Worm (Caenorhabditis elegans): ENCODE measurements around the gene F44B9.2.

DNA sequence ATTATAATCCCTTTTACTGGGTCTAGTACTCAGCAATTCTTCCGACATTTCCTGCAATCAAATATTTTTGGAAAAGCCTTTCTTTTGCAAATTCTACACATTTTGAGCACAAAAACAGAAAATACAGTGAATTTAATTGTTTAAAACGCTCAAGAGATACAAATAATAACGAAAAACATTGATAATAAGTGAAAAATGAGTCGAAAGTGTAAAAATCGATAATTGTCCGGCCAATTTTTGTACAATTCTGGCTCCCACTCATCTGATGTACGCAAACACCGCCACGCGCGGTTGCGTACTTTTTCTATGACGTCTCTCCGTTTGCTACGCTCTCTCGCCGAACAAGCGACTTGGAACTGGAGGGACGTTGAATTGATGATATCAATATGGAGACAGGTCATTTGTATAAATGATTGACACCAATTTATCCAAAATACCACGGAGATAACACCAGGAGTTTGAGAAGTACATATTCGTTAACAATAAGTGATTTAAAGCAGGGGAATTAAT is 1.4 kb upstream of the F44B9.2 start, which contains the start of gene lin-36:
- no peak for TF ChIP-seq him-1 (tag; optimal IDR thresholded peaks at IDR 0.05)
- peak; percentile 72 for TF ChIP-seq W03F9.2 (tag; optimal IDR thresholded peaks at IDR 0.05)
